Fruit fly (Drosophila melanogaster) Kc167 (cell line): Measurements from ENCODE around the gene upd3.

ENCODE experiments used
- Myc ChIP-seq: fragments of >200 bp; optimal IDR thresholded peaks from 2 replicates; lab custom pipeline; 2017; ENCODE audit warnings: missing external identifiers
- psq ChIP-seq: fragments of >200 bp; optimal IDR thresholded peaks from 2 replicates; lab custom pipeline; 2017; ENCODE audit warnings: missing external identifiers

DNA sequence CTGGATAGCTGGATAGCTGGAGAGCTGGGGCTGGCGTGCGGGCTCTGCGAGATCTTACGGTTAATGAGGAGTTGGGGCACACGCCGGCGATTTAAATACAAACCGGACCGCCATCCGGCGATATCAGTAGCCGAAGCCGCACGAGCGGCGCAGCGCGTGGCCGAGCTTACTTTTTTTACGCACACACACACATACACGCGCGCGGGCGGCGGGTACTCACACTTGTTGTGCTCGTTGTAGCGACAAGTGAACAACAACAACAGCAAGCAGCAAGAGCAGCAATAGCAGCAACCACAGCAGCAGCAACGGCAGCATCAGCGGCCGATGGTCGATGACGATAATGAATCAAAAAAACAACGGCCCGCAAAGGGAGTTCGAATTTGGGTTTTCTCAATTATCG is 38.8 kb downstream of the upd3 start:
- TF ChIP-seq Myc (lab: Kevin White, UChicago) (no peak), psq (lab: Kevin White, UChicago) (no peak)
